Fruit fly (Drosophila melanogaster): ENCODE measurements around the gene CG10958.

Gene CG10958

dm6 chrX:8125224-8125649, 6.8 kb upstream of the CG10958 start (continued):
- TF ChIP-seq zen (tag; optimal IDR thresholded peaks at IDR 0.05) = peak; percentile 47
- TF ChIP-seq Myb (GFP tag; optimal IDR thresholded peaks at IDR 0.05) = no peak
- no peak for TF ChIP-seq C15 (GFP tag; IDR thresholded peaks at IDR 0.05)
- TF ChIP-seq Xrp1 (GFP tag; IDR thresholded peaks at IDR 0.05) = peak; percentile 45; the same call in 1 of the 2 replicates
- TF ChIP-seq Gug (GFP tag; IDR thresholded peaks at IDR 0.05) = peak; percentile 34; the same call in 1 of the 4 replicates
- TF ChIP-seq CG14441 (GFP tag; IDR thresholded peaks at IDR 0.05) = no peak; the same call in 1 of the 2 replicates
- 0 out of 2 replicates have a peak, but pooled peaks have one; percentile 17 for TF ChIP-seq CG32532 (GFP tag; IDR thresholded peaks at IDR 0.05)
- peak; percentile 3 for TF ChIP-seq CG4328 (GFP tag; optimal IDR thresholded peaks at IDR 0.05)
- no peak for TF ChIP-seq usp (GFP tag; optimal IDR thresholded peaks at IDR 0.05)
- peak; percentile 79 for TF ChIP-seq CG31441 (GFP tag; IDR thresholded peaks at IDR 0.05)
- TF ChIP-seq CG43689 (GFP tag; IDR thresholded peaks at IDR 0.05) = no peak
- TF ChIP-seq vnd (GFP tag; IDR thresholded peaks at IDR 0.05; ENCODE audit: partially characterized antibody) = no peak
- no peak for TF ChIP-seq Fer2 (tag; optimal IDR thresholded peaks at IDR 0.05)
- TF ChIP-seq Hsf (GFP tag; optimal IDR thresholded peaks at IDR 0.05) = no peak
- TF ChIP-seq ara (GFP tag; IDR thresholded peaks at IDR 0.05) = no peak
- no peak for TF ChIP-seq CG12769 (tag; optimal IDR thresholded peaks at IDR 0.05)
- no peak for TF ChIP-seq CG13287 (GFP tag; IDR thresholded peaks at IDR 0.05; ENCODE audit: partially characterized antibody)
- TF ChIP-seq CG14710 (tag; optimal IDR thresholded peaks at IDR 0.05) = peak; percentile 55
- TF ChIP-seq dan (GFP tag; IDR thresholded peaks at IDR 0.05) = no peak
- TF ChIP-seq CG6254 (GFP tag; optimal IDR thresholded peaks at IDR 0.05) = peak; percentile 59
- no peak for TF ChIP-seq CG8359 (GFP tag; optimal IDR thresholded peaks at IDR 0.05; ENCODE audit: borderline replicate concordance)
- no peak for TF ChIP-seq mam (GFP tag; optimal IDR thresholded peaks at IDR 0.05)
- peak; percentile 51 for TF ChIP-seq CG2116 (GFP tag; optimal IDR thresholded peaks at IDR 0.05)
- peak; percentile 56; the same call in 1 of the 2 replicates for TF ChIP-seq ttk (GFP tag; IDR thresholded peaks at IDR 0.05)
- TF ChIP-seq CG11504 (tag; optimal IDR thresholded peaks at IDR 0.05) = peak; percentile 82
- no peak for TF ChIP-seq CG17568 (GFP tag; optimal IDR thresholded peaks at IDR 0.05)
- TF ChIP-seq luna (GFP tag; optimal IDR thresholded peaks at IDR 0.05) = no peak
- no peak for TF ChIP-seq HLH54F (GFP tag; optimal IDR thresholded peaks at IDR 0.05)
- TF ChIP-seq sug (tag; optimal IDR thresholded peaks at IDR 0.05) = no peak
- TF ChIP-seq Ada2b (GFP tag; IDR thresholded peaks at IDR 0.05) = no peak
- no peak for TF ChIP-seq wek (GFP tag; optimal IDR thresholded peaks at IDR 0.05)
- TF ChIP-seq CG5245 (GFP tag; optimal IDR thresholded peaks at IDR 0.05) = no peak
- no peak for TF ChIP-seq ash1 (GFP tag; optimal IDR thresholded peaks at IDR 0.05)
- no peak for TF ChIP-seq CrebB (tag; optimal IDR thresholded peaks at IDR 0.05)
- TF ChIP-seq disco-r (GFP tag; optimal IDR thresholded peaks at IDR 0.05) = no peak
- TF ChIP-seq lbe (GFP tag; optimal IDR thresholded peaks at IDR 0.05) = no peak
- TF ChIP-seq lilli (GFP tag; optimal IDR thresholded peaks at IDR 0.05) = no peak
- no peak for TF ChIP-seq CG12236 (GFP tag; optimal IDR thresholded peaks at IDR 0.05)
- TF ChIP-seq cato (GFP tag; optimal IDR thresholded peaks at IDR 0.05; ENCODE audit: borderline replicate concordance) = peak; percentile 9
- TF ChIP-seq Poxn (GFP tag; IDR thresholded peaks at IDR 0.05) = no peak
- TF ChIP-seq zen2 (GFP tag; IDR thresholded peaks at IDR 0.05; ENCODE audit: partially characterized antibody) = no peak
- TF ChIP-seq aop (GFP tag; IDR thresholded peaks at IDR 0.05) = no peak
- TF ChIP-seq Camta (GFP tag; optimal IDR thresholded peaks at IDR 0.05) = no peak
- TF ChIP-seq Asciz (GFP tag; optimal IDR thresholded peaks at IDR 0.05) = peak; percentile 55
- TF ChIP-seq Opbp (GFP tag; IDR thresholded peaks at IDR 0.05; ENCODE audit: partially characterized antibody) = no peak
- no peak for TF ChIP-seq jigr1 (GFP tag; IDR thresholded peaks at IDR 0.05)
- no peak for TF ChIP-seq CG8765 (GFP tag; IDR thresholded peaks at IDR 0.05)
- no peak for TF ChIP-seq Tbp (GFP tag; optimal IDR thresholded peaks at IDR 0.05)
- no peak for TF ChIP-seq CG12155 (GFP tag; optimal IDR thresholded peaks at IDR 0.05)

All from whole organism, embryonic.